Worm (Caenorhabditis elegans): ENCODE data around the gene srt-55.

Gene srt-55

ce11 chrIII:10140732-10141131 lies 34.4 kb upstream of the srt-55 start, which contains the start of gene K08E5.6:
Gene K08E5.6, plus strand, starts transcription at chrIII:10141032.
- TF ChIP-seq tbx-37 (GFP tag; conservative IDR thresholded peaks at IDR 0.05): no peak
- no peak for TF ChIP-seq aly-1 (tag; optimal IDR thresholded peaks at IDR 0.05)
- TF ChIP-seq ceh-36 (tag; optimal IDR thresholded peaks at IDR 0.05): no peak

- TF ChIP-seq hmbx-1 (tag; optimal IDR thresholded peaks at IDR 0.05) (no peak), hmg-4 (GFP tag; optimal IDR thresholded peaks at IDR 0.05) (no peak), ceh-13 (GFP tag; optimal IDR thresholded peaks at IDR 0.05) (no peak)
These were observed 30.5 kb upstream of the srt-55 start, which contains the start of gene ZK1128.7 for ce11 chrIII:10136778-10137177. Gene ZK1128.7, plus strand, starts transcription at chrIII:10137006.

DNA sequence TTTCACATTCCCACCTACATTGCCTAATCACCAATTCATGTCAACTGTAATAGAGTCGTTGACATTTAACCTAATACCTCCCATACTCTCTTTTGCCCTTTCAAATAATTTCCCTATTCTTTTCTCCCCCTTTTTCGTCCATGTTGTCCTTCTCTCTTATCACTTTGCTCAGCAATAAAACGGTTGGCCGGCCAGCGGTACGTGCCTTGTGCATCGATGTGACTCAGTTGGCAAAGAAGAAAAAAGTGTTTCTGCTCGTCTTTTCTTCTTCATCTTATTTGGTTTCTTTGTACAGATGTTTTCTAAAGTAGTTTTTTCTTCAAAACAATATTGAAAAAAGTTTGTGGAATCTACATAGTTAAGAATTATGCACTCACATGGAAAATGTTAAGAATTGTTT lies 28.2 kb upstream of the srt-55 start:
- TF ChIP-seq F13C5.2 (tag; optimal IDR thresholded peaks at IDR 0.05) (no peak), scrt-1 (GFP tag; IDR thresholded peaks at IDR 0.05) (no peak), tbx-37 (GFP tag; conservative IDR thresholded peaks at IDR 0.05) (no peak), sea-1 (GFP tag; conservative IDR thresholded peaks at IDR 0.05) (no peak), pes-1 (GFP tag; IDR thresholded peaks at IDR 0.05) (no peak), flt-1 (GFP tag; IDR thresholded peaks at IDR 0.05) (no peak), ets-7 (tag; optimal IDR thresholded peaks at IDR 0.05) (no peak), tbx-11 (GFP tag; IDR thresholded peaks at IDR 0.05) (no peak), aly-1 (tag; optimal IDR thresholded peaks at IDR 0.05) (no peak), ceh-36 (tag; optimal IDR thresholded peaks at IDR 0.05) (no peak), ceh-13 (GFP tag; optimal IDR thresholded peaks at IDR 0.05) (no peak), ama-1 (optimal IDR thresholded peaks at IDR 0.05) (no peak)

ce11 chrIII:10132495-10133450 lies 26.5 kb upstream of the srt-55 start:
- no peak for TF ChIP-seq sea-1 (GFP tag; conservative IDR thresholded peaks at IDR 0.05)
- TF ChIP-seq pes-1 (GFP tag; IDR thresholded peaks at IDR 0.05): no peak
- no peak for TF ChIP-seq aly-1 (tag; optimal IDR thresholded peaks at IDR 0.05)
- TF ChIP-seq ceh-13 (GFP tag; optimal IDR thresholded peaks at IDR 0.05): no peak
- TF ChIP-seq hmbx-1 (tag; optimal IDR thresholded peaks at IDR 0.05): no peak
- no peak for TF ChIP-seq ceh-36 (tag; optimal IDR thresholded peaks at IDR 0.05)
- TF ChIP-seq tra-4 (tag; optimal IDR thresholded peaks at IDR 0.05): no peak
- no peak for TF ChIP-seq tbx-11 (GFP tag; IDR thresholded peaks at IDR 0.05)
- no peak for TF ChIP-seq hnd-1 (tag; optimal IDR thresholded peaks at IDR 0.05)
- no peak for TF ChIP-seq hmg-4 (GFP tag; optimal IDR thresholded peaks at IDR 0.05)

ce11 chrIII:10126375-10126774 lies 20.1 kb upstream of the srt-55 start:
- TF ChIP-seq sea-1 (GFP tag; conservative IDR thresholded peaks at IDR 0.05) (no peak), aly-1 (tag; optimal IDR thresholded peaks at IDR 0.05) (no peak), flt-1 (GFP tag; IDR thresholded peaks at IDR 0.05) (no peak), ama-1 (optimal IDR thresholded peaks at IDR 0.05) (no peak), ets-7 (tag; optimal IDR thresholded peaks at IDR 0.05) (no peak), B0310.2 (tag; optimal IDR thresholded peaks at IDR 0.05) (no peak), hnd-1 (tag; optimal IDR thresholded peaks at IDR 0.05) (no peak), tbx-37 (GFP tag; conservative IDR thresholded peaks at IDR 0.05) (no peak), ceh-36 (tag; optimal IDR thresholded peaks at IDR 0.05) (no peak), ceh-13 (GFP tag; optimal IDR thresholded peaks at IDR 0.05) (no peak), pes-1 (GFP tag; IDR thresholded peaks at IDR 0.05) (no peak), hmbx-1 (tag; optimal IDR thresholded peaks at IDR 0.05) (no peak)

DNA sequence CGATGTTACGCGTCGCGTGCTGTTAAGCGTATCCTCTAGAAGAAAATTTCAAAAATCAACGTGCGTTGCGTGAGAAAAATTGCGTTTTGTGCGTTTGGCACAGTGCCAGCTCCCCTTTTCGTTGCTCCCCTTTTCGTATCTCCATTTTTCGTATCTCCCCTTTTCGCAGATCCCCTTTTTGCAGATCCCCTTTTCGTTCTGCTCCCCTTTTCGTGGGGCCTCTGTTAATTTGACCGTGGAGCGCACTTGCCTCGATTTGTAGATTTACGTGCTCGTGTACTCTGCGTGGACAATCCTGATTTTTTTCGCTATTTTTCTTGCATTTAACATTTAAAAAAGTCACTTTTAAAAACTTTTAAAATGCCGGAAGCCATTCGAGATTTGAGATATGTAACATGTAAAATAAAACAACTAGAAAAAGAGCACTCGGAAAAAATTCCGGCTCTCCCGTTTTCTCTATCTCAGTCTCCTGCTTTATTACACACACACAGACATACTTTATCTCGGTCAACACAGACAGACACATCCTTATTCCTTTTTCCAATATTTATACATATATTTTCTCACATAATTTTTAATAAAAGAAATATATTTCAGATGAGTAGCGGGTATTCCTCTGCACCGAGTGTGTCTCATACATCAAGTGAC lies 17.4 kb upstream of the srt-55 start, which contains the start of gene ttll-4:
Gene ttll-4 (plus strand): TSS at position 598 of the 648 bp plus-strand sequence.
- TF ChIP-seq sea-1 (GFP tag; conservative IDR thresholded peaks at IDR 0.05): peak; percentile 79
- TF ChIP-seq scrt-1 (GFP tag; IDR thresholded peaks at IDR 0.05): peak; percentile 72
- TF ChIP-seq flt-1 (GFP tag; IDR thresholded peaks at IDR 0.05): no peak; the same call in 1 of the 2 replicates
- TF ChIP-seq tbx-37 (GFP tag; conservative IDR thresholded peaks at IDR 0.05): peak; percentile 59
- peak; percentile 41; the same call in 1 of the 2 replicates for TF ChIP-seq tbx-11 (GFP tag; IDR thresholded peaks at IDR 0.05)
- TF ChIP-seq ama-1 (optimal IDR thresholded peaks at IDR 0.05): no peak
- peak; percentile 83 for TF ChIP-seq pes-1 (GFP tag; IDR thresholded peaks at IDR 0.05)
- TF ChIP-seq B0310.2 (tag; optimal IDR thresholded peaks at IDR 0.05): no peak

DNA sequence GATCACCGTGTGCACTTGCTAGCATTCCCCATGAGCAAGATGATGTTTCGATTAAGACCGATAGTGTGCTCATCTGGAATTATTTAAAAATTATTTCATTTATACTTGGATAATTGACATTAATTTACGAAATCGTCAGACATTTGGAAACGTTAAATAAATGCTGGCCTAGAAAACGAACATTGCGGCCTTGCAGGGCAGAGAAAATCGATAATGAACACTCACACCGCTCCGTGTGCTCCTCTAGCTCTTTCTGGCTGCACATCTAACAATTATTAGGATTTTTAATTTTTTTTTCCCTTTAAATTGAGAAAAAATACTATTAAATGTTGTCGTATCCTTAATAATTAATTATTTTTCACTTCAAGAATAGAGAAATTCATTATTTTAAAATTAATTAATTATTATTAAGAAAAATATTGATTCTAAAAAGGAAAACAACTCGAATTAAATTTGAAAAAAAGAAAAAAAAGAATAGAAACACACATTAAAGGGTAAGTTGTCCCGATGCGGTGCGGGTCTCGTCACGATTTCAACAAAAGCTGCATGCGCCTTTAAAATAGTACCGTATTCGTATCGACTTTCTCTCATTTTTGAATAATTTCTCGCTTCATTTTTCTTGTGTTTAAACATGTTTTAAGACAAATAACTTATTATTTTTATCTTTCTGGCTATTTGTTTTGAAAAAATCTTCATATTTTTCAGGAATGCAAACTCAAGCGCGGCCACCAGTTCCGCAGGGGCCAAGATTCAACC lies 14.0 kb upstream of the srt-55 start, which contains the start of the genes gtf-2H3 and ham-3:
Gene gtf-2H3 (minus strand): TSS at position 73 of the 756 bp plus-strand sequence.
Gene ham-3 (plus strand): TSS at position 706 of the 756 bp plus-strand sequence.
- TF ChIP-seq ceh-36 (tag; optimal IDR thresholded peaks at IDR 0.05): no peak
- 0 out of 2 replicates have a peak, but pooled peaks have one; percentile 48 for TF ChIP-seq pes-1 (GFP tag; IDR thresholded peaks at IDR 0.05)
